Fruit fly (Drosophila melanogaster): ENCODE data around the gene CG13046.

- TF ChIP-seq CG8159 (tag; optimal IDR thresholded peaks at IDR 0.05) = no peak
- no peak for TF ChIP-seq Ets98B (GFP tag; IDR thresholded peaks at IDR 0.05)
- no peak for TF ChIP-seq CG10348 (GFP tag; IDR thresholded peaks at IDR 0.05)
- no peak for TF ChIP-seq Pif1A (GFP tag; optimal IDR thresholded peaks at IDR 0.05)
- TF ChIP-seq CG34367 (tag; optimal IDR thresholded peaks at IDR 0.05) = no peak
- no peak for TF ChIP-seq fd96Ca (GFP tag; IDR thresholded peaks at IDR 0.05)
- no peak for TF ChIP-seq D1 (tag; optimal IDR thresholded peaks at IDR 0.05)
- TF ChIP-seq CG12605 (GFP tag; IDR thresholded peaks at IDR 0.05) = no peak
- no peak for TF ChIP-seq gl (tag; optimal IDR thresholded peaks at IDR 0.05)
- TF ChIP-seq CG32121 (GFP tag; IDR thresholded peaks at IDR 0.05) = no peak
- no peak for TF ChIP-seq CG13204 (GFP tag; optimal IDR thresholded peaks at IDR 0.05)
- no peak for TF ChIP-seq CG17806 (tag; optimal IDR thresholded peaks at IDR 0.05)
- no peak for TF ChIP-seq CG8301 (tag; optimal IDR thresholded peaks at IDR 0.05)
Measured at dm6 chr3L:16337739-16338138, 49.5 kb upstream of the CG13046 start.
